Worm (Caenorhabditis elegans): ENCODE measurements around the gene T04G9.7.

The T04G9.7 gene

DNA sequence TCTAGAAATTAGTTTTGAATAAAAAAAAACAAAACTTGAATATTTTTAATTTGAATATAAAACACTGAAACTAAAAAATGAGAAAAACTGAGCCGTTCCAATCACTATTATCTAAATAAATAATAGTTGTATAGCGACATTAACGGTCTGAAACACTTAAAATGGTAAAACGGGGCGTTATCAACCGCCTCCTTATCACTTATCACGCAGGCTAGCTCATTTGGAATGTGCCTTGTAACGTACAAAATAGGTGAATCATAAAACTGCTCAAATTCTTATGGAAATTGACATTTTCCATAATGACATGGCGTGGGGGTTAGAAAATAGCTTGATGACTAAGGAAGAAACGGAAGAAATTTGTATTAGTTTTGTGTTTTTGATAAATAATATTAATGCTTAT is 45.3 kb downstream of the T04G9.7 start, which contains the start of gene ifd-2 (continued):
- no peak for TF ChIP-seq hmg-1.1 (GFP tag; IDR thresholded peaks at IDR 0.05)
- TF ChIP-seq zfp-2 (tag; optimal IDR thresholded peaks at IDR 0.05): no peak
- no peak for TF ChIP-seq Y105C5A.15 (GFP tag; IDR thresholded peaks at IDR 0.05)
- TF ChIP-seq madf-9 (GFP tag; conservative IDR thresholded peaks at IDR 0.05): no peak
- no peak for TF ChIP-seq fkh-10 (GFP tag; optimal IDR thresholded peaks at IDR 0.05)
- peak; percentile 70; the same call in 1 of the 2 replicates for TF ChIP-seq tra-1 (GFP tag; IDR thresholded peaks at IDR 0.05)
- TF ChIP-seq nhr-102 (tag; optimal IDR thresholded peaks at IDR 0.05): peak; percentile 12
- TF ChIP-seq ceh-32 (tag; optimal IDR thresholded peaks at IDR 0.05; ENCODE audit: poor library complexity): no peak
- TF ChIP-seq madf-5 (GFP tag; IDR thresholded peaks at IDR 0.05): no peak
- TF ChIP-seq dmd-6 (GFP tag; IDR thresholded peaks at IDR 0.05): peak; percentile 69
- no peak for TF ChIP-seq nhr-111 (GFP tag; optimal IDR thresholded peaks at IDR 0.05)
- TF ChIP-seq php-3 (GFP tag; IDR thresholded peaks at IDR 0.05): peak; percentile 73
- no peak for TF ChIP-seq T26A8.4 (GFP tag; IDR thresholded peaks at IDR 0.05)
- TF ChIP-seq mes-2 (tag; optimal IDR thresholded peaks at IDR 0.05; ENCODE audit: poor library complexity, severe bottlenecking): peak; percentile 1
- TF ChIP-seq pqm-1 (tag; optimal IDR thresholded peaks at IDR 0.05): peak; percentile 87
- TF ChIP-seq aha-1 (tag): no peak
- TF ChIP-seq lsy-2 (tag; optimal IDR thresholded peaks at IDR 0.05): no peak
- TF ChIP-seq nhr-77 (tag; optimal IDR thresholded peaks at IDR 0.05): no peak
- no peak for TF ChIP-seq arid-1 (GFP tag; conservative IDR thresholded peaks at IDR 0.05)
- no peak for TF ChIP-seq ceh-20 (GFP tag; IDR thresholded peaks at IDR 0.05)

DNA sequence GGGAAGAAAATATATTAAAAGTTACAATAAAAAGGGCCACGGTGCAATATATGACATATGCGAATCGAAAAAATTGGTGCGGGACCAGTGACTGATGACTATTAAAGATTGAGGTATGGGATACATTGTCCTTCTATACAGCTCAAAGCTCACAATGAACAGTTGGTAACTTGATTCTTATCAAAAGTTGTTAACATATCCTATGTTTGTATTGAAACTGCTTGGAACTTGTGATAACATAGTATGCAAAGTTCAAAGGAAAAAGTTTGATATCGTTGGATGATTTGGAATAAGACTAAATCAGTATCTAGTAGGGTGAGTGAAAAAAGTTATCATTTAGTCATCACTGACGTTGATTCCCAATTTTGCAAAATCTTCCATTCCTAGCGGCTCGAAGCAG is 47.3 kb downstream of the T04G9.7 start:
- TF ChIP-seq aha-1 (tag) (peak; percentile 83), unc-62 (GFP tag; optimal IDR thresholded peaks at IDR 0.05 in 1 of 2) (peak in 1 of 2 experiments; percentile 64), unc-62 (tag; optimal IDR thresholded peaks at IDR 0.05) (no peak), lin-1 (GFP tag; IDR thresholded peaks at IDR 0.05) (no peak), ceh-82 (tag; optimal IDR thresholded peaks at IDR 0.05) (no peak), pha-4 (GFP tag; IDR thresholded peaks at IDR 0.05) (no peak), pha-4 (tag; optimal IDR thresholded peaks at IDR 0.05) (no peak)
